Fruit fly (Drosophila melanogaster) whole organism, wandering third instar larva: ENCODE results near the gene Or85d.

Experiments
- Abd-B ChIP-seq: fragments of >200 bp; optimal IDR thresholded peaks from 2 replicates; lab custom pipeline; 2017; ENCODE audit warnings: missing biosample characterization, missing genetic modification characterization
- CG32264 ChIP-seq: fragments of 200-800 bp; sonication (Bioruptor generic); optimal IDR thresholded peaks from 2 replicates; lab custom pipeline; 2016; ENCODE audit warnings: missing biosample characterization, missing genetic modification characterization
- CG9705 ChIP-seq: fragments of 200-800 bp; sonication (Bioruptor generic); optimal IDR thresholded peaks from 2 replicates; lab custom pipeline; 2018; ENCODE audit warnings: missing biosample characterization, mild to moderate bottlenecking, missing genetic modification characterization
- CrebA ChIP-seq: fragments of 200-800 bp; sonication (Bioruptor generic); optimal IDR thresholded peaks from 2 replicates; lab custom pipeline; 2016; ENCODE audit warnings: missing biosample characterization, mild to moderate bottlenecking, missing genetic modification characterization, borderline replicate concordance
- Dfd ChIP-seq: fragments of >200 bp; optimal IDR thresholded peaks from 2 replicates; lab custom pipeline; 2017; ENCODE audit warnings: missing biosample characterization, missing genetic modification characterization
- Dif ChIP-seq: fragments of 200-275, 200-300 bp; sonication (Bioruptor generic); optimal IDR thresholded peaks from 2 replicates; lab custom pipeline; 2018; ENCODE audit warnings: missing biosample characterization, missing genetic modification characterization; ENCODE audit not compliant: partially characterized antibody
- HLH106 ChIP-seq: fragments of 200-800 bp; optimal IDR thresholded peaks from 3 replicates; lab custom pipeline; 2019; ENCODE audit warnings: missing biosample characterization, mild to moderate bottlenecking, missing genetic modification characterization, moderate library complexity
- Hnf4 ChIP-seq: fragments of 200-800 bp; sonication (Bioruptor generic); optimal IDR thresholded peaks from 2 replicates; lab custom pipeline; 2016; ENCODE audit warnings: missing biosample characterization, mild to moderate bottlenecking, missing genetic modification characterization
- Hr78 ChIP-seq: fragments of >200 bp; optimal IDR thresholded peaks from 2 replicates; lab custom pipeline; 2017; ENCODE audit warnings: missing biosample characterization, missing genetic modification characterization
- Hr83 ChIP-seq: fragments of 200-300 bp; sonication (Bioruptor generic); optimal IDR thresholded peaks from 2 replicates; lab custom pipeline; 2016; ENCODE audit warnings: missing biosample characterization, mild to moderate bottlenecking, missing genetic modification characterization, moderate library complexity; ENCODE audit not compliant: poor library complexity, severe bottlenecking
- Jra ChIP-seq: sonication (Bioruptor generic); optimal IDR thresholded peaks from 2 replicates; lab custom pipeline; 2016; ENCODE audit warnings: missing biosample characterization, missing genetic modification characterization
- Mio ChIP-seq: sonication (Bioruptor generic); optimal IDR thresholded peaks from 2 replicates; lab custom pipeline; 2016; ENCODE audit warnings: missing biosample characterization, missing genetic modification characterization
- Myc ChIP-seq: fragments of >200 bp; optimal IDR thresholded peaks from 2 replicates; lab custom pipeline; 2017
- N ChIP-seq: fragments of >200 bp; optimal IDR thresholded peaks from 2 replicates; lab custom pipeline; 2018; ENCODE audit warnings: missing biosample characterization, missing external identifiers, missing genetic modification characterization
- OdsH ChIP-seq: fragments of 200-800 bp; sonication (Bioruptor generic); optimal IDR thresholded peaks from 2 replicates; lab custom pipeline; 2016; ENCODE audit warnings: missing biosample characterization, mild to moderate bottlenecking, missing genetic modification characterization
- Rel ChIP-seq, 2 experiments: fragments of 200-800 bp; sonication (Bioruptor generic) in 1 of 2; optimal IDR thresholded peaks; 2 replicates in 1 of 2; 3 replicates in 1 of 2; lab custom pipeline; 2016 to 2019; ENCODE audit warnings: mild to moderate bottlenecking in 2 of 2, missing biosample characterization in 2 of 2, missing genetic modification characterization in 2 of 2, moderate library complexity in 1 of 2
- Sp1 ChIP-seq: fragments of 200-800 bp; sonication (Bioruptor generic); optimal IDR thresholded peaks from 3 replicates; lab custom pipeline; 2019; ENCODE audit warnings: missing biosample characterization, mild to moderate bottlenecking, missing genetic modification characterization, moderate library complexity
- Vsx2 ChIP-seq: fragments of 200-300, 225-300 bp; sonication (Bioruptor generic); optimal IDR thresholded peaks from 2 replicates; lab custom pipeline; 2018; ENCODE audit warnings: missing biosample characterization, missing genetic modification characterization; ENCODE audit not compliant: partially characterized antibody
- br ChIP-seq: fragments of 200-800 bp; sonication (Bioruptor generic); optimal IDR thresholded peaks from 2 replicates; lab custom pipeline; 2016; ENCODE audit warnings: missing biosample characterization, missing genetic modification characterization
- brk ChIP-seq: fragments of 200-800 bp; sonication (Bioruptor generic); optimal IDR thresholded peaks from 2 replicates; lab custom pipeline; 2016; ENCODE audit warnings: missing biosample characterization, mild to moderate bottlenecking, missing genetic modification characterization
- dl ChIP-seq, 2 experiments: fragments of 175-275, 200-275 bp in 1 of 2; fragments of 200-275 bp in 1 of 2; sonication (Bioruptor generic); optimal IDR thresholded peaks; lab custom pipeline; 2018; ENCODE audit warnings: mild to moderate bottlenecking in 2 of 2, missing biosample characterization in 2 of 2, missing genetic modification characterization in 2 of 2, moderate library complexity in 2 of 2; ENCODE audit not compliant: partially characterized antibody in 2 of 2, insufficient read depth in 1 of 2
- dmrt93B ChIP-seq: fragments of 200-800 bp; sonication (Bioruptor generic); optimal IDR thresholded peaks from 2 replicates; lab custom pipeline; 2018; ENCODE audit warnings: missing biosample characterization, mild to moderate bottlenecking, missing genetic modification characterization
- foxo ChIP-seq, 2 experiments: fragments of 200-800 bp; sonication (Bioruptor generic); optimal IDR thresholded peaks; 2 replicates in 1 of 2; 3 replicates in 1 of 2; lab custom pipeline; 2016 to 2017; ENCODE audit warnings: missing biosample characterization in 2 of 2, missing genetic modification characterization in 2 of 2
- fru ChIP-seq: fragments of 200-800 bp; sonication (Bioruptor generic); optimal IDR thresholded peaks from 3 replicates; lab custom pipeline; 2016; ENCODE audit warnings: missing biosample characterization, mild to moderate bottlenecking, missing genetic modification characterization
- h ChIP-seq: fragments of 200-800 bp; sonication (Bioruptor generic); optimal IDR thresholded peaks from 3 replicates; lab custom pipeline; 2016; ENCODE audit warnings: missing biosample characterization, mild to moderate bottlenecking, missing genetic modification characterization
- lola ChIP-seq: fragments of >200 bp; optimal IDR thresholded peaks from 2 replicates; lab custom pipeline; 2017; ENCODE audit warnings: missing biosample characterization, missing genetic modification characterization
- pan ChIP-seq: fragments of >200 bp; optimal IDR thresholded peaks from 2 replicates; lab custom pipeline; 2017
- psq ChIP-seq: fragments of 200-800 bp; sonication (Bioruptor generic); optimal IDR thresholded peaks from 3 replicates; lab custom pipeline; 2017; ENCODE audit warnings: missing biosample characterization, mild to moderate bottlenecking, missing genetic modification characterization, moderate library complexity
- rgr ChIP-seq: fragments of 200-800 bp; sonication (Bioruptor generic); optimal IDR thresholded peaks from 3 replicates; lab custom pipeline; 2016; ENCODE audit warnings: missing biosample characterization, mild to moderate bottlenecking, missing genetic modification characterization
- sage ChIP-seq: fragments of 200-800 bp; sonication (Bioruptor generic); optimal IDR thresholded peaks from 2 replicates; lab custom pipeline; 2016; ENCODE audit warnings: missing biosample characterization, mild to moderate bottlenecking, missing genetic modification characterization
- sv ChIP-seq: fragments of 200-800 bp; sonication (Bioruptor generic); optimal IDR thresholded peaks from 3 replicates; lab custom pipeline; 2016; ENCODE audit warnings: missing biosample characterization, missing genetic modification characterization
- tai ChIP-seq: sonication (Bioruptor generic); optimal IDR thresholded peaks from 2 replicates; lab custom pipeline; 2016; ENCODE audit warnings: missing biosample characterization, missing genetic modification characterization
- woc ChIP-seq: sonication (Bioruptor generic); optimal IDR thresholded peaks from 2 replicates; lab custom pipeline; 2016; ENCODE audit warnings: missing biosample characterization, mild to moderate bottlenecking, missing genetic modification characterization

Or85d gene

dm6 chr3R:8552308-8552707, at the start of gene Or85d:
Gene Or85d (plus strand): TSS chr3R:8552608.
- TF ChIP-seq Dfd (no peak), Hnf4 (GFP tag; lab: Kevin White, UChicago) (no peak), CrebA (GFP tag; lab: Kevin White, UChicago) (no peak), br (no peak), CG32264 (GFP tag; lab: Kevin White, UChicago) (no peak), OdsH (GFP tag; lab: Kevin White, UChicago) (no peak), tai (GFP tag; lab: Kevin White, UChicago) (no peak), psq (GFP tag; lab: Kevin White, UChicago) (no peak), sv (GFP tag; lab: Kevin White, UChicago) (no peak), Vsx2 (GFP tag; lab: Kevin White, UChicago) (no peak), woc (GFP tag; lab: Kevin White, UChicago) (no peak), Myc (lab: Kevin White, UChicago) (no peak), lola (GFP tag; lab: Kevin White, UChicago) (no peak), CG9705 (GFP tag; lab: Kevin White, UChicago) (no peak), Hr83 (no peak), Mio (GFP tag; lab: Kevin White, UChicago) (no peak), dl (GFP tag; optimal IDR thresholded peaks at IDR 0.05; lab: Kevin White, UChicago; ENCODE audit: insufficient read depth in 1 of 2, partially characterized antibody in 2 of 2) (no peak), h (GFP tag; lab: Kevin White, UChicago) (no peak), dmrt93B (GFP tag; lab: Kevin White, UChicago) (no peak)

DNA sequence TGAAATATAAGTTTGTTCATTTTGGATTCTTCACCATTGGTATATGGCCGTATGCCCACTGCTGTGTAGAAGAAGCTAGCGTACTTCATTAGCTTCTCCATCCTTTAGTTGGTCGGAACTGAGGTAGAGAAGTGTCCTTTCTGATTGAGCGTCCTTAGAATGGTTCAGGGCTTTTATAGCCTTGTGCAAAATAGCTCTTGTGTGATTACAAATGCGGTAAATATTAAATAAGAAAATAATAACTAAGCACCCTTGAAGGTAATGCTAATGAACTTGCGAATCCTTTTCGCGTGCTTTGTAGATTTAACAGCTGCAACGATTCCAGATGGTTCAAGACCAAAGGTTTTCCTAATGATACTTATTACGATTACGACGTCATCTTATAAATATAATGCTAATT, 41.1 kb upstream of the Or85d start, which contains the start of gene Or85b:
Gene Or85b, minus strand, starts transcription at position 101 of the 400 bp plus-strand sequence.
- TF ChIP-seq OdsH (GFP tag; lab: Kevin White, UChicago) (no peak), Abd-B (GFP tag; lab: Kevin White, UChicago) (no peak), foxo (GFP tag; optimal IDR thresholded peaks at IDR 0.05; lab: Kevin White, UChicago) (no peak), CG9705 (GFP tag; lab: Kevin White, UChicago) (no peak), Dif (GFP tag; lab: Kevin White, UChicago) (no peak), lola (GFP tag; lab: Kevin White, UChicago) (no peak), sage (GFP tag; lab: Kevin White, UChicago) (no peak), Jra (GFP tag; lab: Kevin White, UChicago) (no peak), psq (GFP tag; lab: Kevin White, UChicago) (no peak), Myc (lab: Kevin White, UChicago) (no peak), HLH106 (no peak), pan (no peak), fru (GFP tag; lab: Kevin White, UChicago) (no peak), Rel (GFP tag; optimal IDR thresholded peaks at IDR 0.05; lab: Kevin White, UChicago) (no peak), Rel (tag; optimal IDR thresholded peaks at IDR 0.05; lab: Kevin White, UChicago) (no peak), tai (GFP tag; lab: Kevin White, UChicago) (no peak), h (GFP tag; lab: Kevin White, UChicago) (no peak), Hr83 (no peak), N (no peak)
- TF ChIP-seq, all 38 proteins: peak for 0

- no peak for TF ChIP-seq dmrt93B (GFP tag; lab: Kevin White, UChicago)
- TF ChIP-seq CrebA (GFP tag; lab: Kevin White, UChicago): no peak
- TF ChIP-seq Hr83: no peak
- no peak for TF ChIP-seq lola (GFP tag; lab: Kevin White, UChicago)
- TF ChIP-seq dl (GFP tag; optimal IDR thresholded peaks at IDR 0.05; lab: Kevin White, UChicago; ENCODE audit: insufficient read depth in 1 of 2, partially characterized antibody in 2 of 2): no peak
- TF ChIP-seq psq (GFP tag; lab: Kevin White, UChicago): no peak
- TF ChIP-seq HLH106: no peak
- TF ChIP-seq rgr (GFP tag; lab: Kevin White, UChicago): no peak
- TF ChIP-seq brk (GFP tag; lab: Kevin White, UChicago): no peak
- no peak for TF ChIP-seq N
- no peak for TF ChIP-seq Hnf4 (GFP tag; lab: Kevin White, UChicago)
- no peak for TF ChIP-seq Sp1 (GFP tag; lab: Kevin White, UChicago)
- TF ChIP-seq Hr78 (GFP tag; lab: Kevin White, UChicago): no peak
- TF ChIP-seq, all 38 proteins: peak for 0
Measured at dm6 chr3R:8512922-8513321, 39.5 kb upstream of the Or85d start, which contains the start of gene Or85c. Gene Or85c (minus strand): TSS chr3R:8513022.
